Fruit fly (Drosophila melanogaster): ENCODE measurements around the gene stck.
A peak's percentile ranks its signal among the peaks of the same experiment; 100 is the strongest.

Gene stck

DNA sequence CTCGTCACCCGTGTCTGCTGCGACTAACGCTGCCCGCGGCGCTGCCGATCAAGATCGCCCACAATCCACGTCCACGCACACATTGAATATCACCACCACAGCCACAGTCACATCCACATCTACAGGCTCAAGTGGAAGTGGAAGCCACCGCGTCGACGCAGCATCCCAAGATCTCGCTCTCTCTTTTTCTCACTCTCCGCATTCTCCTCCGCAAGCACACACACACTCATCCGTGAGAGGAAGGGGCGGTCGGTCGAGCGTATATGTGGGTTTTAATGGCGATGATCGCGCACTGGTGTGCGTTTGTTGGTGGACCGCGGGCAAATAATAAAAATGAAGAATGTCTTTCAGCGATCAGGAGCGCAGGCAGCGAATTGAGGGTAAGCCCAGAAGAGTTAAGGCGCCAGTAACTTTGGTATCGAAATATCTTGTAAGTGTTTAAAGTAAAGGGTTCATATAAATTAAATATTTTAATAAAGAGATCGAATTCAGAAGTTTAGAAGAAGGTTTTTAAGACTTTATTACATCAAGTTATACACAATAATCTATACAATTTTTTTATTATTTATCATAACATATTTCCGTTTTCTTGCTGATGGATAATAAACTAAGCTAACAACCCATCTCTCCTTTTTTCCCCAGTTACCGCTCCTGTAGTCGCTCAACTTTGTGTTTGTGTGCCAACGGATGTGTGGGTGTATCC is 22.9 kb upstream of the stck start, which contains the start of gene Poxm:
Poxm (minus strand) TSS at position 25 of the 703 bp plus-strand sequence.
- no peak for TF ChIP-seq noc (tag; optimal IDR thresholded peaks at IDR 0.05)

DNA sequence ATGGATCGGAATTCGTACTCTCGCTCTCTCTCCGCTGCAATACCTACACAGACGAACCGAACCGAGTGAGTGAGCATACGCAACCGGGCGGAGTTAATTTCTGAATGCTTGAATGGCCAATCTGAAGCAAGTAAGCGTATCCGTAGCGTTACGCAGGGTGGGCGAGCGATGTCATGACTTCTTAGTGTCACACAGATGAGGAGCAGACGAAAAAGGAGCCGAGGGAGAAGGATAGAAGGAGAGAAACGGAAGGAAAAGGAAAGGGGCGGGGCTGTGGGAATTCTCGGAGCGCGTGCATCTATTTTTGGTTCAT is 22.4 kb upstream of the stck start:
- TF ChIP-seq noc (tag; optimal IDR thresholded peaks at IDR 0.05), result no peak

DNA sequence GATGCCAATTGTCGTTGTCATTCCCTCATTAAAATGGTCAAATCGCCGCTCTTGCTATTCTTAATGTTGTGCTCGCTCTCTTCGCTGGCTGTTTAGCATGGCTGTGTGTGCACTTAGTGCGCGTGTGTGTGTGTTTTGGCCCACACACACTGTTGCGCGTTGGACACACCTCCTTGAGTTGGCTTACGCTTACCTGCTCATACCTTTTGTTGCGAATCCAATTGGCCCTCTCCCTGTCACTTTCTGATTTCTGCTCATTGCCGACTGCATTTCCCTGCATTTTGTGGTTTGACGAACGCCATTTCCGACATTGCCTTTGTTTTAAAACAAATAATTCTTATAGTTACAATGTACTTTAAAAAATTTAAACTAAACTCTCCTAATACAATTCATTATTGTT is 21.8 kb upstream of the stck start:
- TF ChIP-seq noc (tag; optimal IDR thresholded peaks at IDR 0.05), result no peak

DNA sequence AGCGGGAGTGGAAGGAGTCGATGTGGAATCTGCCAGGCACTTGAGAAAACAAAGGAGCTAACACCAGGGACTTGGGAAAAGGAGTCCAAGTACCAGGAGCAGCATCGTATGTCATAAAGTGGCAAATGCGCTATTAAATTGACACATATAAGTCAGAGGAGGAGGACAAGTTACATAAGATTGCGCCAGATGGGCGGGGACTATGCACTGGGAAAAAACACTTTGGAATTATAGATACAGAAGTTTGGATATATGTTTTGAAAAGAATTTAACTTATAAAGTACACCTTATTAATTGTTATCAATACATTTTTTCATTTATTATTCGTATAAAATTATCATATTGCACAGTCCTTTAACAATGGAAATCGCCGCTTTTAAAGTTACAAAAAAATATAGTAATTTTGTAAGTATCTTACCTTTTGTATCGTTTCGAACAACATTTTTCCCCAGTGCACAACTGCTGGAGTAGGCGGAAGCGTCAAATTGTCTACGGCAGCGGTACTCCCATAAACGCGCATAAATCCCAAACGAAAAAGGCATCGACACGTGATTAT is 20.7 kb upstream of the stck start:
- no peak for TF ChIP-seq noc (tag; optimal IDR thresholded peaks at IDR 0.05)

DNA sequence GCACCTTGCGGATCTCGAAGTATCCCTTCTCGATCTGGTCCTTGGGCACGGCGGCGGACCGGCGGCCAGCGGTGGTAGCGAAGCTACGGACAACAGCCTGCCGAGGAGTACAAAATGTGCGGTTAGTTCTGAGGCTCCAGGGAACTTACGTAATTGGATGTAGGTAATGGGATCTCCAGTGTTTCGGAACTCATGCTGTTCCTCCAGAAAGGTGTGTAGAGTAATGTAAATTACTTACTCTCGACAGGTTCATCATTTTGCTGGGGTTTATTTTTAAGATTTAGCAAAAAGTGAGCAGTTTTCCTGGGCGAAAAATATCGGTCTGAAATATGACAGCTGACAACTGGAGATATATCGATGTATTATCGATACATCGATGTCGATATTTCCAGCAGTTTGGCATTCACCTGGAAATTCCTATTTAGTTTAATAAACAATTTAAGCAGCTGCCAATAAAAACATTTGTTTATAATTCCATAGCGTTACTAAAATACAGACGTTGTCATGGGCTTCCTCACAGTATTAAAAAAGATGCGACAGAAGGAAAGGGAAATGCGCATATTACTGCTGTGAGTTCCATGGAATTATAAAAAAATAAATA is 16.0 kb upstream of the stck start, which contains the start of the genes COX7A and Arl2:
COX7A (minus strand) TSS at position 369 of the 601 bp plus-strand sequence.
Arl2 (plus strand) TSS at position 426 of the 601 bp plus-strand sequence.
- TF ChIP-seq noc (tag; optimal IDR thresholded peaks at IDR 0.05), result peak; percentile 17

DNA sequence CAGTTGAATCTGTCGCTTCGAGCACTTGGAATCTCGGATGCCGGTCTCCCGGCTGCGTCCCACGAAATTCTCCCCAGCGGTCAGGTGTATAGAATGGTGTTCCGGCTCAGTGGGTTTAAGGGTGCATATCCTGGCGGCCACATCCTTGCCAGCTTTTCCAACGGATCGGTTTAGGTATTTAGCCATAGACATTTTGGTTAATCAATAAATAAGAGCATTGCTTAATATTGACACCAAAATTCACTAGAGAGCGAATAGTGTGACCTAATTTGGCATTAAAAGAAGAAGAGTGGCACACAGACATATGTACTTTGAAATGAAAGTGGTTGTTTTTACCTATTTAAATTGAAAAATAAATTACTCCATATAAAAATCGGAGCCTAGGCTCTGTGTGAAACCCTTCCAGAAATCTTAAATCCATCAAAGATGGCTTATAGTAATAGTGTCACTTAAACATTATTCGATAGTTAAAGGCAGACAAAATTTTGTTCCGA is 13.5 kb upstream of the stck start, which contains the start of the genes PNKP and COX7AL:
PNKP (minus strand) TSS at position 266 of the 494 bp plus-strand sequence.
COX7AL (plus strand) TSS at position 419 of the 494 bp plus-strand sequence.
- TF ChIP-seq noc (tag; optimal IDR thresholded peaks at IDR 0.05), result no peak

DNA sequence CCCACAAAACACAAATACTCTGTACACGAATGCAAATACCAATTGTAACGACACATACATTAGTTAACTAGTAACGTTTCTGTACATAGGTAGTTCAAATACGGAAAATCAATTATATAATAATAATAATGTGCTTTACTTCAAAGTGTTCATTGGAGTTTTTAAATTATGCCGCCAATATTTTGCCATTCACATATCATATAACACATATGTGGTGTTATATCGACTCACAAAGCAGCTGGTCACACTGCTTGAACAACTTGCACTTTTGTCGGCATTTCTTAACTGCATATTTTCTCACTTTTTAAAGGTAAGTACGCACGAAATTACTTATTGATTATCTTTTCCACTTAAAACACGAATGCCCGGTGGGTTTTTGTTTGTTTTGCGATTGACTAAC is 12.6 kb upstream of the stck start, which contains the start of gene DppIII:
DppIII (plus strand) TSS at position 227 of the 400 bp plus-strand sequence.
- TF ChIP-seq noc (tag; optimal IDR thresholded peaks at IDR 0.05), result no peak

DNA sequence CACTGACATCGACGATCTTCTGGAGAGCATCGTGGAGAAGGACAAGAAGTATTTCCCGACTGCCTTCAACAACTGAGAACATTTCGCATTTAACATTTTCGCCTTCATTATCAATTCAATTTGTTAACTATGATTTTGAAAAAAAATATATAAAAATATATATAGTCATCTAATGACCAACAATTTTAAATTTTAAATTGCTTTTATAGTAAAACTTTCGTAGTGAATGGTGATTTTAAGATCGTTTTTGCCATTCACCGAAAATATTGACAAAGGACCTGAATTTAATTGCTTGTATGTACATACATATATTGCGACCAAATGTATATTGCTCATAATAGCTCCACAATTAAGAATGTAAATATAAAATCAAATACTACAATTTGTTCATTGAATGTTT is 9.5 kb upstream of the stck start, which contains the start of gene CG7352:
CG7352 (plus strand) TSS at position 301 of the 400 bp plus-strand sequence.
- no peak for TF ChIP-seq noc (tag; optimal IDR thresholded peaks at IDR 0.05)

DNA sequence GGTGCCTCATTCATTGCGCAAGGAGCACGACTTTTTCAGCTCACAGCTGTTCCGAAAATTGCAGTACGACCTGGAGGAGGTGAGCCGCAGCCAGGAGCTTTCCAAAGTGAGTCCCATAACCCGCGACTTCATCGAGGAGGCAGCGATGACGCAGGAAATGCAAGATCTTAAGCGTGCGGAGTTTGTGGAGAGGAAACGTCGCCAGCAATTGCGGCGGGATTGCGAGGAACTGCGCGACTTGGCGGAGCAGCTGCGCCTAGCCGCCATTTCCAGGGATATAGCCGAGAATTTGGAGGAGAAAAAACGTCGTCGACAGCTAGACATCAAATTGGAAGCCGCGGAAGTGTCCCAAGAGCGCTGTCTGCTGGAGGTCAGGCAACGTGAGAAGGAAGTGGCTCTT is 8.9 kb upstream of the stck start:
- TF ChIP-seq noc (tag; optimal IDR thresholded peaks at IDR 0.05), result no peak

- no peak for TF ChIP-seq noc (tag; optimal IDR thresholded peaks at IDR 0.05)
Measured at dm6 chr3R:8349106-8349448, 7.7 kb upstream of the stck start.

DNA sequence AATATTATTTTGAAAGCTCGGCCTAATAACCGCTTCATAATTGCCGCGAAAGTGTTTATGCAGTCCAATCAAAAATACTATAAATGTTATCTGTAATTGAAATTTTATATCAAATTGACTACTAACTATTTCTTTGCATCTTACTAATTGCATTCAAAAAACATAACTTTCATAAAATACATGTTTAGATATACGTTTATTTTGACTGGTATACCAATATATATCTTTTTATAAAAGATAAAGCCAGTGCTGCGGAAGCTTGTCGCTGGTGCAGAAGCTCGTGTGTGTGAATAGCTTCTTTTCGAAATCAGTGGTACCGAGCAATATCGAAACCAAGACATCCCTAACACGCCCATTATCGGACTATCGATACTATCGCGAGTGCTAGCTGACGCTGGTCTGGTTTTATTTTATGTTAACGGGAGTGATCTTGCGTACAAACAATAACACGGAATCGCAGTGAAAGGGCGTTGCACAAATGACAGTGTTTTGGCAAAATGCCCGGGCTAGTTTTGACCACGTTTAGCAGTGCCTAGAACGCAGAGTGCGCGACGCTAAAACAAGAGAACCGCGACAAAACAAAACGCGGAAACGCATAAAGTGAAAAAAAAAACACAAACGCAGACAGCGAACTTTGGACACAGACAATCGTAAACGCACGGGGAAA is 7.2 kb upstream of the stck start, which contains the start of gene Atg13:
Atg13 (plus strand) TSS at position 367 of the 667 bp plus-strand sequence.
- no peak for TF ChIP-seq noc (tag; optimal IDR thresholded peaks at IDR 0.05)

dm6 chr3R:8352961-8353728 is 3.6 kb upstream of the stck start:
- TF ChIP-seq noc (tag; optimal IDR thresholded peaks at IDR 0.05), result peak; percentile 48

DNA sequence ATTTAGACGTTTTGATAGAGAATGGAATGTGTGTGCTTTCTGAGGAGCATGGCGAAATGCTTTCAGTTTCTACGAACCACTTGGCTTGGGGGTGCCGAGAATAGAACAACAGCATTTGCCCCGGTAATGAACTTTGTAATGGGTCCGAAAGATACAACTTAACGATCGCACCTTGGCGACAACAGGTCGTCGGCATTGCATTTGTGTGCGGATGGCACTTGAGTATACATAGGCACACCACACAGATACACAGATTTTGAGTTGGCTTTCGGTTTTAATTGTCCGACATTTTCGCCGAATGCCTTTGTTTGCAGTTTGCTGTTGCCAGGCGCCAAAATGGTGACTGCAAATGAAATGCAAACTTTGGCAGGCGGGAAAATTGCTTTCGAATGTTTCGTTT is 2.8 kb upstream of the stck start:
- no peak for TF ChIP-seq noc (tag; optimal IDR thresholded peaks at IDR 0.05)

- TF ChIP-seq noc (tag; optimal IDR thresholded peaks at IDR 0.05), result peak; percentile 23
Measured at dm6 chr3R:8354458-8354857, 2.3 kb upstream of the stck start.

dm6 chr3R:8354969-8355368 is 1.8 kb upstream of the stck start:
- no peak for TF ChIP-seq noc (tag; optimal IDR thresholded peaks at IDR 0.05)

Data from whole organism, larva.